Worm (Caenorhabditis elegans) whole organism, L4/young adult: ENCODE data around the gene cnc-10.

Source experiments
- W03F9.2 ChIP-seq: fragments of 150-350 bp; optimal IDR thresholded peaks from 2 replicates; lab custom pipeline; 2014; ENCODE audit warnings: missing biosample characterization, missing genetic modification characterization
- dao-5 ChIP-seq: sonication (generic microtip); optimal IDR thresholded peaks from 2 replicates; lab custom pipeline; 2016; ENCODE audit warnings: missing genotype, missing genetic modification characterization, moderate library complexity, missing compliant biosample characterization
- him-1 ChIP-seq: sonication (generic microtip); optimal IDR thresholded peaks from 2 replicates; lab custom pipeline; 2016; ENCODE audit warnings: missing genotype, missing genetic modification reagents, missing genetic modification characterization, missing compliant biosample characterization

DNA sequence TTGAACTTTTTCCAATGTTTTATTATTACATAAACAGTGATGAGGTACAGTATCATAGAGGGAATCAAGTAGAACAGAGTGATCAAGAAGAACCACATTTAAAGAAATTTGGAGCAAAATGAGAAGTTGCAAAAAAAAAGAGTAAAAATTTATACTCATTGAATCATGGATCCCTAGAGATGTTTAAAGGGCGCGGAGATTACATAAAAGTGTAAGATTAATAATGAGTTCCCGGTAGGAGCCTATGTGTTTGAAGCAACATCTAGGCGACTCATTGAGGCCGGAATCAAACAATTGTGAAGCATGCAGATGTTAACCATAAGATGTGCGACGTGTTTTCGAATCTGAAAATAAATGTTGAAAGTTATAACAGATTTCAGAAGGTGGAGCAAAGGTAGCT is 30.7 kb upstream of the cnc-10 start, which contains the start of gene srg-39:
- TF ChIP-seq W03F9.2 (tag; lab: Kevin White, UChicago) (no peak), dao-5 (tag; lab: Kevin White, UChicago) (no peak), him-1 (tag; lab: Kevin White, UChicago) (no peak)
